Fruit fly (Drosophila melanogaster): ENCODE data around the gene CG5114.

Gene CG5114

DNA sequence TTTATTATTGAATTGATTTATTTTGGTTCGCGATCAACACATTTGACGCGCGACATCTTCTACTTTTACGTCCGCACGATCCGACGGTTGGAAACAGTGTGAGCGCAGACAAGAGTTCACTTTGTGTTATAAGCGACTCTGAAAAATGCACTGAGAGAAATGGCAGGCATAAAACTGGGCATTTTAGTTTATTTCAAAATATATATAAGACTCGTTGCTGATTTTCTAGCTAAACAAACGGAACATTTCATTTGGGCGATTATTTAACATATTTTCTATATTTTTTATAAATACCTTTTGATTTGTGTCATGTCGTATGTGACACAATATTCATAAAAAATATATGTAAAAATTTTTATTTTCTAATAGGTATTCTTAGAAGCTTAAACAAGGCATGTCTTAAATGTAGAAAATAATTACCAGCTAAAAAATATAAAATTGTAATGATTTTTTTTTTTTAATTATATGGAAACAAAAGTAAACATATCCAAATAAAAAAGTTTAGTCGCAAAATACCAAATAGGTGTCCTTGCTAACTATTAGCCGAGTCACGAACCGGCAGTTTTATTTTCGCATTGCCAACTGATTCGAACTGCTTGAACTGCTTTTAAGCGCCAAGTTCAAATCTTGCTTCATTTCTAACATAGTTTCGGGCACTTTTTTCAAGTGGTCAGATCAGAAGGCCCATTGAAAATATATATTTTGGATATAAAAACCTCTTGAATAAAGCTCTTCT lies 31.5 kb downstream of the CG5114 start, which contains the start of gene Reck (continued):
- TF ChIP-seq CG18011 (GFP tag; optimal IDR thresholded peaks at IDR 0.05) (peak; percentile 56), CG12155 (GFP tag; optimal IDR thresholded peaks at IDR 0.05) (peak; percentile 55), CG4328 (GFP tag; optimal IDR thresholded peaks at IDR 0.05) (peak; percentile 72), Xrp1 (GFP tag; IDR thresholded peaks at IDR 0.05) (peak; percentile 92), pb (GFP tag; optimal IDR thresholded peaks at IDR 0.05) (no peak), pzg (GFP tag; optimal IDR thresholded peaks at IDR 0.05) (peak; percentile 31), CG14860 (GFP tag; IDR thresholded peaks at IDR 0.05; ENCODE audit: partially characterized antibody) (no peak), CG4424 (GFP tag; optimal IDR thresholded peaks at IDR 0.05) (peak; percentile 91), gt (GFP tag; IDR thresholded peaks at IDR 0.05) (peak; percentile 29; the same call in 1 of the 2 replicates), Hey (tag; optimal IDR thresholded peaks at IDR 0.05) (no peak), Opbp (GFP tag; IDR thresholded peaks at IDR 0.05; ENCODE audit: partially characterized antibody) (no peak), croc (GFP tag; conservative IDR thresholded peaks at IDR 0.05) (peak; percentile 38; the same call in 1 of the 3 replicates), Chrac-16 (GFP tag; optimal IDR thresholded peaks at IDR 0.05) (peak; percentile 72), Fer2 (tag; optimal IDR thresholded peaks at IDR 0.05) (peak; percentile 54), Meics (GFP tag; optimal IDR thresholded peaks at IDR 0.05) (peak; percentile 83), ERR (GFP tag; optimal IDR thresholded peaks at IDR 0.05) (no peak), pita (GFP tag; optimal IDR thresholded peaks at IDR 0.05) (peak; percentile 67), bab2 (GFP tag; optimal IDR thresholded peaks at IDR 0.05) (peak; percentile 57), Hr51 (GFP tag; optimal IDR thresholded peaks at IDR 0.05) (peak; percentile 48 to 90), CG12071 (GFP tag; optimal IDR thresholded peaks at IDR 0.05) (peak; percentile 72), Lim3 (GFP tag; IDR thresholded peaks at IDR 0.05) (no peak), NfI (GFP tag; optimal IDR thresholded peaks at IDR 0.05) (peak; percentile 77), Ets65A (GFP tag) (peak; percentile 82), CG11093 (GFP tag; IDR thresholded peaks at IDR 0.05) (no peak), HLH54F (GFP tag; optimal IDR thresholded peaks at IDR 0.05) (peak; percentile 7), CG12219 (GFP tag; optimal IDR thresholded peaks at IDR 0.05) (peak; percentile 72), zen (tag; optimal IDR thresholded peaks at IDR 0.05) (peak; percentile 81), Ssrp (tag; optimal IDR thresholded peaks at IDR 0.05) (peak; percentile 74), slou (GFP tag; optimal IDR thresholded peaks at IDR 0.05) (peak; percentile 35), CG6254 (GFP tag; optimal IDR thresholded peaks at IDR 0.05) (peak; percentile 90), Kr (GFP tag; optimal IDR thresholded peaks at IDR 0.05) (no peak), knrl (GFP tag; IDR thresholded peaks at IDR 0.05; ENCODE audit: partially characterized antibody) (peak; percentile 52; the same call in 1 of the 3 replicates), CG18476 (GFP tag; optimal IDR thresholded peaks at IDR 0.05) (peak; percentile 88), Gsc (GFP tag; IDR thresholded peaks at IDR 0.05) (no peak), CG3726 (GFP tag; IDR thresholded peaks at IDR 0.05) (0 out of 3 replicates have a peak, but pooled peaks have one; percentile 9), CG13287 (GFP tag; IDR thresholded peaks at IDR 0.05; ENCODE audit: partially characterized antibody) (no peak), gcm2 (GFP tag; optimal IDR thresholded peaks at IDR 0.05) (peak; percentile 12), CG11085 (GFP tag; IDR thresholded peaks at IDR 0.05) (peak; percentile 45; the same call in 1 of the 2 replicates), Nf-YA (GFP tag; IDR thresholded peaks at IDR 0.05) (peak; percentile 78), CG7928 (GFP tag; optimal IDR thresholded peaks at IDR 0.05) (peak; percentile 5), CG18619 (GFP tag; optimal IDR thresholded peaks at IDR 0.05) (peak; percentile 75), dimm (GFP tag; IDR thresholded peaks at IDR 0.05) (no peak), Dll (GFP tag; IDR thresholded peaks at IDR 0.05; ENCODE audit: partially characterized antibody) (no peak), CG9817 (tag; optimal IDR thresholded peaks at IDR 0.05) (peak; percentile 58), HmgD (GFP tag; optimal IDR thresholded peaks at IDR 0.05) (no peak), bsh (GFP tag; optimal IDR thresholded peaks at IDR 0.05) (peak; percentile 77 to 89), Hr39 (optimal IDR thresholded peaks at IDR 0.05) (no peak), ham (GFP tag; IDR thresholded peaks at IDR 0.05) (no peak), CG1024 (GFP tag; IDR thresholded peaks at IDR 0.05) (peak; percentile 77)

All from whole organism, embryonic.